Fruit fly (Drosophila melanogaster) Kc167 (cell line): ENCODE data around the gene Mabi.
"Not testable (repeated sequence)": the region's sequence is repeated elsewhere in the genome, so short reads cannot be mapped to it uniquely, and the experiment has no call there.

Experiments used
- Myc ChIP-seq: fragments of >200 bp; optimal IDR thresholded peaks from 2 replicates; lab custom pipeline; 2017; ENCODE audit warnings: missing external identifiers
- Sin3A ChIP-seq: fragments of >200 bp; optimal IDR thresholded peaks from 2 replicates; lab custom pipeline; 2018; ENCODE audit warnings: missing external identifiers
- h ChIP-seq: fragments of >200 bp; optimal IDR thresholded peaks from 3 replicates; lab custom pipeline; 2018; ENCODE audit warnings: missing external identifiers
- insv ChIP-seq: fragments of >200 bp; optimal IDR thresholded peaks from 3 replicates; lab custom pipeline; 2018; ENCODE audit warnings: missing external identifiers
- psq ChIP-seq: fragments of >200 bp; optimal IDR thresholded peaks from 2 replicates; lab custom pipeline; 2017; ENCODE audit warnings: missing external identifiers
- ttk ChIP-seq: sonication (Bioruptor generic); optimal IDR thresholded peaks from 2 replicates; lab custom pipeline; 2017; ENCODE audit warnings: missing external identifiers

Mabi gene

DNA sequence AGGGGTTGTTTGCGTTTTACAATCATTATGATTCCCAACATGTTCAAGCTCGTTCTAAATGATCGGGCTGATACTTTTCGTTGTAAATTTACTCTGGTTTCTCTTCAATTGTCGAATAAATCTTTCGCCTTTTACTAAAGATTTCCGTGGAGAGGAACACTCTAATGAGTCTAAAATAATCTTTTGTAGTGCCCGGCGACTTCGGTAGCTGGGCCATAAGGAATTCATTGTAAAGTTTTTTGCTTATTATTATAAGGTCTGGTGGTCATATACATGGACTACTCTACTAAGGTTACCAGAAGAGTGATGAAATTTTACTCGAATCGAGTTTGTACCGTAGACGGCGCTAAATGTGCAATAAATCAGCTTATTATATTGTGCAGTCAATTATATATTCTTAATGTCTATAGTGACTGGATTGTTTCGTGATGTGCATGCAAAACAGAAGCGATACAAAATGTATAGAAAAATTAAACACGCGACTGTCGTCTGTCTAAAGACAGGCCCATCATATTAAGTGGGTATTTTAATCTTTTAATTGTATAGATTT lies 10.4 kb upstream of the Mabi start:
- TF ChIP-seq h: no peak
- TF ChIP-seq psq (lab: Kevin White, UChicago): no peak
- no peak for TF ChIP-seq ttk (lab: Kevin White, UChicago)
- no peak for TF ChIP-seq insv (lab: Kevin White, UChicago)
- TF ChIP-seq Myc (lab: Kevin White, UChicago): no peak
- no peak for TF ChIP-seq Sin3A

DNA sequence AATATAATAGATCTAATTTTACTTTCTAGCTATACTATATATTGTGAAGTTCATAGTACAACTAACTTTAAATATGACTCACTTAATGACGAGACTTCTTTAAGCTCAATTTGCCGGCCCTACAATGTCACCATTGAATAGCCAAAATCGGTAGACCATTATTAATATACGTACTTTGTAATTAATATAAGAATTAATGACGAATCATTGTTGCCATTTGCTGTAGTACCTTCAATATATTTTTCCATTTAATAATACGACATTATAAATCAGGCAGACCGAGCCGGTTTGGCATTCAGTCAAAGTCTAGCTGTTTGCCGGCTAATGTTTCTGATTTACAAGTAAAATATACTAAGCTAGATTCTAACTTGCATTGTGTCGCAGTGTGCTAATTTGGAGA lies 5.2 kb upstream of the Mabi start, which contains the start of gene Jhbp13:
Jhbp13 (plus strand) TSS at position 301 of the 400 bp plus-strand sequence.
- TF ChIP-seq h (no peak), insv (lab: Kevin White, UChicago) (no peak)

DNA sequence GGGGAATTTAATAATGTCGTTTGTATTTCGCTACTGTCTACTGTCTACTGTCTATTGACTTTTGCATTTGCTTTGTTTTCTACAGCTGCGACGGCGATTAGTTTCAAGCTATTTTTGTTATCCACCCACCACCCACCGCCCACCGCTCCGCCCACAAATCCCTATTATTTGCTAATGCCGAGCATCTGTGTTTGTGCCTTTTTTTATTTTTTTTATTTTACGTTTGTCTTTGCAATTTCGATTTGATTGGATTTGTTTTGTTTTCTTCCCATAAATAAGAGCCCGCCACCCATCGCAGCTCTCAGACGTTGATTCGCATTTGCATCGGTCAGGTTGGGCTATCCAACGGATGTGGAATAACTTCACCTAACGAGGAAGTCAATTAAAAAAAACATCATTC lies 1.7 kb upstream of the Mabi start, which contains the start of gene Jhbp14:
Jhbp14 (plus strand) TSS at position 301 of the 400 bp plus-strand sequence.
- no peak for TF ChIP-seq psq (lab: Kevin White, UChicago)
- no peak for TF ChIP-seq h
- TF ChIP-seq Sin3A: no peak
- TF ChIP-seq ttk (lab: Kevin White, UChicago): no peak
- no peak for TF ChIP-seq Myc (lab: Kevin White, UChicago)
- TF ChIP-seq insv (lab: Kevin White, UChicago): no peak

- no peak for TF ChIP-seq Myc (lab: Kevin White, UChicago)
- no peak for TF ChIP-seq h
- TF ChIP-seq Sin3A: no peak
- TF ChIP-seq insv (lab: Kevin White, UChicago): no peak
- TF ChIP-seq ttk (lab: Kevin White, UChicago): no peak
- TF ChIP-seq psq (lab: Kevin White, UChicago): no peak
These were observed 2.7 kb downstream of the Mabi start, which contains the start of gene Prosalpha6T for dm6 chr2L:13231739-13232138. TSS of gene Prosalpha6T (plus strand) at chr2L:13232039.

dm6 chr2L:13229388-13229882 lies 5.0 kb downstream of the Mabi start, which contains the start of gene CG16815:
TSS of gene CG16815 (plus strand) at chr2L:13229832.
- no peak for TF ChIP-seq psq (lab: Kevin White, UChicago)
- no peak for TF ChIP-seq insv (lab: Kevin White, UChicago)
- TF ChIP-seq Myc (lab: Kevin White, UChicago): no peak
- TF ChIP-seq ttk (lab: Kevin White, UChicago): no peak
- no peak for TF ChIP-seq Sin3A
- TF ChIP-seq h: no peak

DNA sequence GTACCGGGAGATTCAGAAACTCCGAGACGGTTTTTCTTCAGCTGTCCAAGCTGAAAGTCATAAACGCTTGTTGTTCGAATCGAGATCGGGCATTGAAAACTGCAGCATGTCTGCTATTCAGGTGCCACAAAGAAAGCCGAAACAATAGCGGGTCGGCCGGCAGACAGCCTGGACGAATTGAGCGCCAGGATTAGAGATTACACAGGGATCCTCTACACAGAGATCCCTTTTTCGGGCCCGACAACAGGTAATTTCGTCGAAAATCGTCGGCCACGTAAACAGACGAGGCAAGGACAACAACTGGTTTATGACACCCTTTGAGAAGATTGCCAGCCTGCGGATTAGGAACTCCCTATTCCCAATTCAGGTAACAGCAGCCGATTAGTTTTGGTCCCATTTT lies 7.2 kb downstream of the Mabi start, which contains the start of gene CG16813:
CG16813 (plus strand) TSS at position 288 of the 400 bp plus-strand sequence.
- no peak for TF ChIP-seq psq (lab: Kevin White, UChicago)
- no peak for TF ChIP-seq Myc (lab: Kevin White, UChicago)

DNA sequence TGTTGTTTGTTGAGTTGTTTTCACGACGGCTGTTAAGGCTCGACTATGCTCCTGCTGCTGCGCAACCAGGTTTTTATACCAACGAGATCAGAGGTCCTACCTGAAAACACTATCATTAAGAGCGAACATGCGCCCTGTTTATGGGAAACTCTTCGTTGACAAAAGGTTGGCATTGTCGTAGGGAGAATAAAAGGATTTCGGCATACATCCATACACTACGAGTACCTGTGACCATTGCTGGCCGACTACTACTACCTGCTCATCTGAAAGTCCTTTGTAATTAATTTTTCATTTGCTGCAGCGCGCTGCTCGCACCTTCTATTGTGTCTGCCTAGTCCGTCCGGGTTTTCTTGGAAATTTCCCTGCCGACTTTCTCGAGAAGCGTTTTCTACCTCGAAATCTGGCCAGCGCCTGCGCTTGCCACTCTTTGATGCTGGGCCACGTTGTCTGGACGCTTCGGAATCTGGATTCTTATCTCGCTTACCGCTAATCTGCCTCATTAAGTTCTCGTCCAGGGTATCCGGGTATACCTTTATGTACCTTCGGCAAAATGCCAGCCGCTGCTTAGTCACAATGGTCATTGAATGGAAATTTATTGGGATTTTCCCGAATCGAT lies 9.1 kb downstream of the Mabi start, which contains the start of gene CG15480:
CG15480 (minus strand) TSS at position 51 of the 616 bp plus-strand sequence.
- TF ChIP-seq Sin3A (no peak), insv (lab: Kevin White, UChicago) (no peak), psq (lab: Kevin White, UChicago) (no peak)

DNA sequence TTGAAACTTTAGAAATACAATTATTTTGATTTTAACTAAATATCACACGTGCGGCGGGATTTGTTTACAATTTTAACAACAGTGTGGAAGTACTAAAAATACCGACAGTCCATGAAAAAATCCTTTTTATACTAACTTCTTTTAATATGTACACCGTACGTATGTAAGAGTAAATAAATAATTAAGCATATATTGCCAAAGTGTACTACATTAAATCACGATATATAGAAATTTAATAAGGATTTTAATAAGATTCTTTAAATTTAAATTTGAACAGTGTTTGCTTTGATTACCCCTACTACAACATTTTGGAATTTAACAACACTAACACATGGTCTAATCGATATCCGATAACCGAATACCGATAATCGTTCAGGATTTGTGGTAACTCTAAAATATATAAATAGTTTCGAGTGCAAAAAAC lies 12.2 kb downstream of the Mabi start, which contains the start of the genes Ski6 and CG16812:
Ski6 (minus strand) TSS at position 205 of the 424 bp plus-strand sequence.
CG16812 (plus strand) TSS at position 363 of the 424 bp plus-strand sequence.
- TF ChIP-seq ttk (lab: Kevin White, UChicago): no peak
- TF ChIP-seq insv (lab: Kevin White, UChicago): no peak

dm6 chr2L:13219281-13220092 lies 15.0 kb downstream of the Mabi start, which contains the start of the genes CG9426 and mRF1:
TSS of gene CG9426 (minus strand) at chr2L:13219923.
TSS of gene mRF1 (plus strand) at chr2L:13219979.
- no peak for TF ChIP-seq insv (lab: Kevin White, UChicago)
- TF ChIP-seq psq (lab: Kevin White, UChicago): no peak
- no peak for TF ChIP-seq Myc (lab: Kevin White, UChicago)
- TF ChIP-seq Sin3A: no peak
- TF ChIP-seq h: no peak
- TF ChIP-seq ttk (lab: Kevin White, UChicago): no peak

- TF ChIP-seq psq (lab: Kevin White, UChicago): no peak
- no peak for TF ChIP-seq ttk (lab: Kevin White, UChicago)
- no peak for TF ChIP-seq Sin3A
- TF ChIP-seq h: no peak
- TF ChIP-seq insv (lab: Kevin White, UChicago): no peak
- TF ChIP-seq Myc (lab: Kevin White, UChicago): no peak
These were observed 19.4 kb downstream of the Mabi start, which contains the start of gene kek4 for dm6 chr2L:13215010-13215409. TSS of gene kek4 (minus strand) at chr2L:13215350.

- TF ChIP-seq h; Sin3A; insv (lab: Kevin White, UChicago): not testable (repeated sequence)
These were observed 22.6 kb downstream of the Mabi start, which contains the start of gene CG15482 for dm6 chr2L:13211764-13212265. TSS of gene CG15482 (minus strand) at chr2L:13211814.
